Fruit fly (Drosophila melanogaster): ENCODE measurements around the gene CG14711.

Gene CG14711

dm6 chr3R:11649449-11649848 lies 26.3 kb downstream of the CG14711 start (continued):
- peak; percentile 95 for TF ChIP-seq CG9876 (GFP tag; optimal IDR thresholded peaks at IDR 0.05)
- peak; percentile 74 for TF ChIP-seq CG15073 (GFP tag; optimal IDR thresholded peaks at IDR 0.05)
- peak; percentile 94 for TF ChIP-seq CG17361 (GFP tag; IDR thresholded peaks at IDR 0.05)
- no peak for TF ChIP-seq CG2129 (GFP tag; IDR thresholded peaks at IDR 0.05; ENCODE audit: partially characterized antibody)
- TF ChIP-seq Med (GFP tag): peak; percentile 100
- TF ChIP-seq CG18599 (GFP tag; optimal IDR thresholded peaks at IDR 0.05): peak; percentile 95
- peak; percentile 93 for TF ChIP-seq slou (GFP tag; optimal IDR thresholded peaks at IDR 0.05)
- TF ChIP-seq CG17568 (GFP tag; optimal IDR thresholded peaks at IDR 0.05): peak; percentile 93
- TF ChIP-seq tin (GFP tag; optimal IDR thresholded peaks at IDR 0.05): peak; percentile 96
- TF ChIP-seq CG18619 (GFP tag; optimal IDR thresholded peaks at IDR 0.05): peak; percentile 94
- peak; percentile 91 for TF ChIP-seq HmgD (GFP tag; optimal IDR thresholded peaks at IDR 0.05)
- no peak for TF ChIP-seq CG15479 (GFP tag; optimal IDR thresholded peaks at IDR 0.05)
- peak; percentile 93 for TF ChIP-seq dimm (GFP tag; IDR thresholded peaks at IDR 0.05)
- peak; percentile 95 for TF ChIP-seq CG17328 (GFP tag; IDR thresholded peaks at IDR 0.05)
- peak; percentile 97 for TF ChIP-seq CG2678 (tag; optimal IDR thresholded peaks at IDR 0.05)
- peak; percentile 92 for TF ChIP-seq onecut (GFP tag; IDR thresholded peaks at IDR 0.05)
- peak; percentile 88 for TF ChIP-seq jing (GFP tag; optimal IDR thresholded peaks at IDR 0.05)
- TF ChIP-seq lbe (GFP tag; optimal IDR thresholded peaks at IDR 0.05): peak; percentile 69
- peak; percentile 2 for TF ChIP-seq bigmax (GFP tag; optimal IDR thresholded peaks at IDR 0.05)
- TF ChIP-seq TFAM (GFP tag; optimal IDR thresholded peaks at IDR 0.05): peak; percentile 8
- peak; percentile 96 for TF ChIP-seq unpg (GFP tag; optimal IDR thresholded peaks at IDR 0.05)
- no peak for TF ChIP-seq CG1832 (GFP tag; optimal IDR thresholded peaks at IDR 0.05)
- peak; percentile 99 for TF ChIP-seq grau (tag; optimal IDR thresholded peaks at IDR 0.05)
- no peak for TF ChIP-seq inv (GFP tag; IDR thresholded peaks at IDR 0.05; ENCODE audit: partially characterized antibody)
- peak; percentile 88 for TF ChIP-seq sens-2 (GFP tag; IDR thresholded peaks at IDR 0.05)
- peak; percentile 93 for TF ChIP-seq CG6272 (GFP tag; IDR thresholded peaks at IDR 0.05)
- TF ChIP-seq CG13424 (tag; optimal IDR thresholded peaks at IDR 0.05): peak; percentile 96
- TF ChIP-seq hkb (optimal IDR thresholded peaks at IDR 0.05): no peak
- TF ChIP-seq hkb (GFP tag; IDR thresholded peaks at IDR 0.05): peak; percentile 97
- peak; percentile 98 for TF ChIP-seq CG15269 (tag; optimal IDR thresholded peaks at IDR 0.05)
- TF ChIP-seq Ets97D (GFP tag; optimal IDR thresholded peaks at IDR 0.05): peak; percentile 84
- TF ChIP-seq H2.0 (GFP tag; IDR thresholded peaks at IDR 0.05): peak; percentile 98
- peak; percentile 96 for TF ChIP-seq PHDP (tag; optimal IDR thresholded peaks at IDR 0.05)
- peak; percentile 97 for TF ChIP-seq so (GFP tag; IDR thresholded peaks at IDR 0.05)
- peak; percentile 96 for TF ChIP-seq CG11085 (GFP tag; IDR thresholded peaks at IDR 0.05)
- TF ChIP-seq Mes4 (GFP tag; optimal IDR thresholded peaks at IDR 0.05): peak; percentile 87
- TF ChIP-seq CG7928 (GFP tag; optimal IDR thresholded peaks at IDR 0.05): peak; percentile 81
- TF ChIP-seq BEAF-32 (GFP tag; optimal IDR thresholded peaks at IDR 0.05): peak; percentile 9
- peak; percentile 92 for TF ChIP-seq Six4 (GFP tag; optimal IDR thresholded peaks at IDR 0.05)
- TF ChIP-seq wdn (GFP tag; IDR thresholded peaks at IDR 0.05): peak; percentile 98
- TF ChIP-seq z (GFP tag; IDR thresholded peaks at IDR 0.05): peak; percentile 53; the same call in 1 of the 3 replicates
- peak; percentile 62 for TF ChIP-seq CG8359 (GFP tag; optimal IDR thresholded peaks at IDR 0.05; ENCODE audit: borderline replicate concordance)
- TF ChIP-seq crol (GFP tag; IDR thresholded peaks at IDR 0.05): peak; percentile 67
- peak; percentile 97 for TF ChIP-seq vfl (GFP tag; optimal IDR thresholded peaks at IDR 0.05)
- TF ChIP-seq Dref (GFP tag; IDR thresholded peaks at IDR 0.05): peak; percentile 46; the same call in 1 of the 2 replicates
- no peak for TF ChIP-seq Doc3 (GFP tag; IDR thresholded peaks at IDR 0.05; ENCODE audit: partially characterized antibody)
- no peak for TF ChIP-seq Kr (GFP tag; optimal IDR thresholded peaks at IDR 0.05)
- TF ChIP-seq Drgx (GFP tag; IDR thresholded peaks at IDR 0.05): peak; percentile 89
- peak; percentile 84 for TF ChIP-seq CG31365 (tag; optimal IDR thresholded peaks at IDR 0.05)
- TF ChIP-seq Dip2 (GFP tag; IDR thresholded peaks at IDR 0.05): peak; percentile 32; the same call in 1 of the 2 replicates
- peak; percentile 96 for TF ChIP-seq otp (GFP tag; IDR thresholded peaks at IDR 0.05)

Data from whole organism, embryonic.